Worm (Caenorhabditis elegans): ENCODE data around the gene srr-1.

Gene srr-1

ce11 chrV:13081197-13081747, 27.7 kb upstream of the srr-1 start (continued):
- peak; percentile 94 for TF ChIP-seq dve-1 (tag; optimal IDR thresholded peaks at IDR 0.05; ENCODE audit: insufficient read depth)
- no peak for TF ChIP-seq php-3 (GFP tag; IDR thresholded peaks at IDR 0.05)
- TF ChIP-seq mdl-1 (tag; optimal IDR thresholded peaks at IDR 0.05): peak; percentile 78 to 94
- no peak for TF ChIP-seq F37D6.2 (tag; optimal IDR thresholded peaks at IDR 0.05)
- no peak for TF ChIP-seq duxl-1 (tag; optimal IDR thresholded peaks at IDR 0.05; ENCODE audit: poor library complexity)
- TF ChIP-seq F49E8.2 (tag; optimal IDR thresholded peaks at IDR 0.05; ENCODE audit: borderline replicate concordance): no peak
- no peak for TF ChIP-seq jun-1 (tag; optimal IDR thresholded peaks at IDR 0.05)
- peak; percentile 47 to 51 for TF ChIP-seq lsy-2 (tag; optimal IDR thresholded peaks at IDR 0.05)
- TF ChIP-seq sdz-12 (GFP tag; optimal IDR thresholded peaks at IDR 0.05): no peak
- TF ChIP-seq tra-1 (GFP tag; IDR thresholded peaks at IDR 0.05): peak; percentile 74
- TF ChIP-seq nhr-11 (tag; optimal IDR thresholded peaks at IDR 0.05): peak; percentile 41
- TF ChIP-seq dpl-1 (GFP tag; optimal IDR thresholded peaks at IDR 0.05): peak; percentile 27
- peak; percentile 75 for TF ChIP-seq hlh-30 (tag; optimal IDR thresholded peaks at IDR 0.05; ENCODE audit: insufficient read depth)
- TF ChIP-seq pha-4 (GFP tag; IDR thresholded peaks at IDR 0.05): no peak
- no peak for TF ChIP-seq pha-4 (tag; optimal IDR thresholded peaks at IDR 0.05)
- TF ChIP-seq daf-16 (GFP tag; optimal IDR thresholded peaks at IDR 0.05): no peak
- peak; percentile 53 for TF ChIP-seq daf-16 (tag; optimal IDR thresholded peaks at IDR 0.05)
- TF ChIP-seq pqm-1 (tag; optimal IDR thresholded peaks at IDR 0.05): peak; percentile 23
- peak; percentile 90 for TF ChIP-seq hlh-11 (tag; optimal IDR thresholded peaks at IDR 0.05)
- no peak for TF ChIP-seq mes-2 (tag; optimal IDR thresholded peaks at IDR 0.05; ENCODE audit: poor library complexity, severe bottlenecking)
- TF ChIP-seq ZK546.5 (tag; optimal IDR thresholded peaks at IDR 0.05): no peak
- TF ChIP-seq nhr-25 (tag; optimal IDR thresholded peaks at IDR 0.05; ENCODE audit: borderline replicate concordance, insufficient read depth): peak; percentile 78
- TF ChIP-seq nhr-48 (tag; optimal IDR thresholded peaks at IDR 0.05): peak; percentile 90
- TF ChIP-seq egl-43 (GFP tag; IDR thresholded peaks at IDR 0.05): no peak
- TF ChIP-seq unc-62 (GFP tag; optimal IDR thresholded peaks at IDR 0.05 in 1 of 2): peak in 1 of 2 experiments; percentile 99
- no peak for TF ChIP-seq unc-62 (tag; optimal IDR thresholded peaks at IDR 0.05)
- TF ChIP-seq lin-15B (tag; optimal IDR thresholded peaks at IDR 0.05): no peak
- peak; percentile 60 for TF ChIP-seq nhr-76 (tag; optimal IDR thresholded peaks at IDR 0.05)

ce11 chrV:13075432-13075831, 21.9 kb upstream of the srr-1 start:
- TF ChIP-seq fkh-10 (GFP tag; optimal IDR thresholded peaks at IDR 0.05) (no peak), nhr-76 (tag; optimal IDR thresholded peaks at IDR 0.05) (no peak), unc-62 (GFP tag; optimal IDR thresholded peaks at IDR 0.05 in 1 of 2) (peak in 1 of 2 experiments; percentile 14), unc-62 (tag; optimal IDR thresholded peaks at IDR 0.05) (no peak), vab-7 (GFP tag; IDR thresholded peaks at IDR 0.05) (no peak), set-16 (GFP tag; IDR thresholded peaks at IDR 0.05) (no peak), aha-1 (tag) (no peak), nhr-11 (tag; optimal IDR thresholded peaks at IDR 0.05) (no peak), T20F7.1 (GFP tag; optimal IDR thresholded peaks at IDR 0.05) (no peak), lin-1 (GFP tag; IDR thresholded peaks at IDR 0.05) (no peak)

ce11 chrV:13074148-13074547, 20.6 kb upstream of the srr-1 start:
- TF ChIP-seq ztf-11 (tag; optimal IDR thresholded peaks at IDR 0.05) (no peak), sdz-12 (GFP tag; optimal IDR thresholded peaks at IDR 0.05) (no peak), pha-4 (GFP tag; IDR thresholded peaks at IDR 0.05) (no peak), pha-4 (tag; optimal IDR thresholded peaks at IDR 0.05) (no peak), lin-38 (GFP tag; IDR thresholded peaks at IDR 0.05) (no peak), cey-2 (tag; optimal IDR thresholded peaks at IDR 0.05; ENCODE audit: borderline replicate concordance, insufficient read depth) (no peak), dmd-8 (GFP tag; IDR thresholded peaks at IDR 0.05) (no peak), tag-97 (GFP tag; IDR thresholded peaks at IDR 0.05) (no peak), lir-3 (tag; optimal IDR thresholded peaks at IDR 0.05) (no peak), ceh-82 (tag; optimal IDR thresholded peaks at IDR 0.05) (no peak), ZK337.2 (GFP tag; IDR thresholded peaks at IDR 0.05) (no peak), lim-7 (GFP tag; IDR thresholded peaks at IDR 0.05) (no peak), dve-1 (tag; optimal IDR thresholded peaks at IDR 0.05; ENCODE audit: insufficient read depth) (no peak)
